Fruit fly (Drosophila melanogaster) whole organism, embryonic: ENCODE measurements around the gene MESK4.

ENCODE experiments used
- CG11695 ChIP-seq: fragments of 200-800 bp; sonication (Bioruptor generic); IDR thresholded peaks from 3 replicates; pipeline ENCODE4 v1.3.6; 2022; ENCODE audit warnings: missing biosample characterization, missing genetic modification characterization
- CG7745 ChIP-seq: fragments of 200-800 bp; sonication (Bioruptor generic); optimal IDR thresholded peaks from 2 replicates; lab custom pipeline; 2018; ENCODE audit warnings: missing biosample characterization, mild to moderate bottlenecking, missing genetic modification characterization, moderate library complexity
- Deaf1 ChIP-seq: fragments of 200-800 bp; optimal IDR thresholded peaks from 3 replicates; lab custom pipeline; 2019; ENCODE audit warnings: missing biosample characterization, mild to moderate bottlenecking, missing genetic modification characterization, moderate library complexity
- Fer2 ChIP-seq: fragments of 200-800 bp; sonication (Bioruptor generic); optimal IDR thresholded peaks from 2 replicates; lab custom pipeline; 2018; ENCODE audit warnings: missing biosample characterization, mild to moderate bottlenecking, missing genetic modification characterization, moderate library complexity
- fru ChIP-seq: fragments of >200 bp; optimal IDR thresholded peaks from 2 replicates; lab custom pipeline; 2017
- gro ChIP-seq: fragments of 200-800 bp; sonication (Bioruptor generic); optimal IDR thresholded peaks from 2 replicates; lab custom pipeline; 2016; ENCODE audit warnings: missing biosample characterization, missing genetic modification characterization
- h ChIP-seq: fragments of >200 bp; optimal IDR thresholded peaks from 2 replicates; lab custom pipeline; 2017
- rib ChIP-seq: fragments of 200-800 bp; sonication (Bioruptor generic); IDR thresholded peaks from 2 replicates; pipeline ENCODE4 v1.3.6; 2022; ENCODE audit warnings: missing biosample characterization, missing genetic modification characterization

DNA sequence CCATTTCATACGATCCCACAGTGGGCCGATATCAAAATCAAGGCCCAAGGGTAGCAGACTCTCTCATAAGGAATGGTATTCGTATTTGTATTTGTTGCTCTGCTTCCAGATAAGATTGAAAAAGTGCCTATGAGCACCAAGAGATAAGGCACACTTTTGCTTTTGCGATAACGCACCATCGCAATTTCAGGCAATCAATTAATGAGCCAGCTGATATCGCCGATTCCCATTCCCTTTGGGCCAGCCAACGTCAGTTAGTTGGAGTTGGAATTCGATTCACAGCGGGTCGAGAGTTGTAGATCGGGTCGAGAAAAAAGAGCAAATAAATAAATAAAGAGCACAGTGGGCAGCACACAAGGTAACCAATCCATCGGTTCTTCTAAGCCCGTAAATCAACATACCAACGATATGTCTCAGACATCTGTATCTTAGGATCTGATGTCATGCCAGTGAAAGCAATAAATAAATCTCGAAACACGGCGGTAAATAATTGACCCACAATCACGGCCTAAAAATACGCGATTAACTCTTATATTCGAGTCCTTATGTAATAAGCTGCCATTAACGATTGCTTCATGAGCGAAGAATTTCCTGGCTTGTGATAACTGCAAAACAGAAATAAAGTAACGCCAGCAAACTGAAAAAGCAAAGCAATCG, 19.5 kb downstream of the MESK4 start, which contains the start of gene CG8907:
- TF ChIP-seq CG7745 (tag; lab: Kevin White, UChicago) = no peak
- TF ChIP-seq fru = no peak
- TF ChIP-seq Fer2 = no peak
- TF ChIP-seq gro (GFP tag; lab: Kevin White, UChicago) = peak; percentile 6
- no peak for TF ChIP-seq rib (GFP tag; lab: Robert Waterston, UW)
- TF ChIP-seq h = no peak
- TF ChIP-seq Deaf1 (tag; lab: Kevin White, UChicago) = no peak
- TF ChIP-seq CG11695 (GFP tag; lab: Robert Waterston, UW) = no peak
